Worm (Caenorhabditis elegans): ENCODE data around the gene cpsf-2.
A peak's percentile ranks its signal among the peaks of the same experiment; 100 is the strongest.

Gene cpsf-2

ce11 chrV:7225894-7226293 lies 46.9 kb downstream of the cpsf-2 start:
- TF ChIP-seq nhr-21 (tag; optimal IDR thresholded peaks at IDR 0.05) (no peak), unc-55 (GFP tag; optimal IDR thresholded peaks at IDR 0.05) (no peak), sma-9 (GFP tag; optimal IDR thresholded peaks at IDR 0.05) (no peak), sma-9 (tag; optimal IDR thresholded peaks at IDR 0.05) (no peak), skn-1 (tag; optimal IDR thresholded peaks at IDR 0.05) (no peak)

ce11 chrV:7230847-7231246 lies 51.9 kb downstream of the cpsf-2 start, which contains the start of the genes gei-6 and krr-1:
Gene gei-6 (minus strand): TSS chrV:7230848.
Gene krr-1 (plus strand): TSS chrV:7231190.
- TF ChIP-seq nhr-25 (tag; optimal IDR thresholded peaks at IDR 0.05) (no peak), ama-1 (optimal IDR thresholded peaks at IDR 0.05) (no peak), lin-39 (tag; optimal IDR thresholded peaks at IDR 0.05) (no peak), elt-1 (tag; optimal IDR thresholded peaks at IDR 0.05) (no peak), mab-5 (tag; optimal IDR thresholded peaks at IDR 0.05) (peak; percentile 49), lsy-2 (tag; optimal IDR thresholded peaks at IDR 0.05) (peak in 1 of 2 experiments; percentile 54), lin-11 (tag; optimal IDR thresholded peaks at IDR 0.05) (peak; percentile 59), nhr-237 (tag; optimal IDR thresholded peaks at IDR 0.05) (no peak), elt-3 (tag; optimal IDR thresholded peaks at IDR 0.05) (no peak), sma-9 (GFP tag; optimal IDR thresholded peaks at IDR 0.05) (peak; percentile 47), sma-9 (tag; optimal IDR thresholded peaks at IDR 0.05) (no peak), C34F6.9 (tag; optimal IDR thresholded peaks at IDR 0.05) (peak; percentile 29), alr-1 (tag; optimal IDR thresholded peaks at IDR 0.05) (no peak), nhr-23 (tag; optimal IDR thresholded peaks at IDR 0.05) (no peak), nhr-21 (tag; optimal IDR thresholded peaks at IDR 0.05) (no peak), unc-55 (GFP tag; optimal IDR thresholded peaks at IDR 0.05) (peak; percentile 79), F13H6.1 (tag; optimal IDR thresholded peaks at IDR 0.05) (peak; percentile 46), gmeb-1 (tag; optimal IDR thresholded peaks at IDR 0.05) (peak; percentile 75), skn-1 (tag; optimal IDR thresholded peaks at IDR 0.05) (no peak), blmp-1 (tag; optimal IDR thresholded peaks at IDR 0.05; ENCODE audit: insufficient read depth) (no peak), sma-3 (GFP tag; optimal IDR thresholded peaks at IDR 0.05) (peak; percentile 43), nhr-10 (tag; optimal IDR thresholded peaks at IDR 0.05) (no peak), unc-62 (GFP tag; optimal IDR thresholded peaks at IDR 0.05) (no peak), ceh-16 (tag; optimal IDR thresholded peaks at IDR 0.05) (no peak), peb-1 (tag; optimal IDR thresholded peaks at IDR 0.05) (no peak), crh-2 (tag; optimal IDR thresholded peaks at IDR 0.05) (no peak), ztf-1 (GFP tag; conservative IDR thresholded peaks at IDR 0.05) (no peak), zag-1 (tag; optimal IDR thresholded peaks at IDR 0.05) (no peak), R02D3.7 (tag; optimal IDR thresholded peaks at IDR 0.05) (no peak), lin-13 (GFP tag; optimal IDR thresholded peaks at IDR 0.05) (peak; percentile 10), ceh-82 (tag; optimal IDR thresholded peaks at IDR 0.05) (no peak), dmd-4 (tag; optimal IDR thresholded peaks at IDR 0.05) (no peak), unc-39 (tag; optimal IDR thresholded peaks at IDR 0.05) (no peak), nhr-12 (tag; optimal IDR thresholded peaks at IDR 0.05) (no peak), aly-2 (tag; optimal IDR thresholded peaks at IDR 0.05) (no peak), sem-4 (tag; optimal IDR thresholded peaks at IDR 0.05) (peak; percentile 52), egl-27 (tag; optimal IDR thresholded peaks at IDR 0.05) (no peak), nhr-11 (tag; optimal IDR thresholded peaks at IDR 0.05) (no peak), ZK546.5 (tag; optimal IDR thresholded peaks at IDR 0.05) (no peak), ztf-11 (tag; optimal IDR thresholded peaks at IDR 0.05) (no peak), nhr-129 (tag; optimal IDR thresholded peaks at IDR 0.05) (peak; percentile 16), mdl-1 (tag; optimal IDR thresholded peaks at IDR 0.05) (no peak), fos-1 (tag; optimal IDR thresholded peaks at IDR 0.05) (peak; percentile 15), nhr-77 (tag; optimal IDR thresholded peaks at IDR 0.05) (no peak), nhr-6 (tag; optimal IDR thresholded peaks at IDR 0.05) (no peak), mbf-1 (tag; optimal IDR thresholded peaks at IDR 0.05) (no peak), ztf-4 (tag; optimal IDR thresholded peaks at IDR 0.05) (no peak), Y55F3AM.14 (GFP tag; optimal IDR thresholded peaks at IDR 0.05) (no peak), snpc-4 (tag; optimal IDR thresholded peaks at IDR 0.05) (no peak)
